Fruit fly (Drosophila melanogaster) whole organism, embryonic: ENCODE data around the gene Svil.
A peak's percentile ranks its signal among the peaks of the same experiment; 100 is the strongest.

Experiments used
- ATbp ChIP-seq: fragments of 200-800 bp; sonication (Bioruptor generic); optimal IDR thresholded peaks from 2 replicates; lab custom pipeline; 2017; ENCODE audit warnings: missing biosample characterization, mild to moderate bottlenecking, missing genetic modification characterization, missing genetic modification reagents
- Ada2b ChIP-seq: fragments of 200-800 bp; sonication (Bioruptor generic); IDR thresholded peaks from 2 replicates; pipeline ENCODE4 v1.3.6; 2022; ENCODE audit warnings: missing biosample characterization, missing genetic modification characterization
- CG10366 ChIP-seq: fragments of 200-800 bp; sonication (Bioruptor generic); IDR thresholded peaks from 2 replicates; pipeline ENCODE4 v1.3.6; 2022; ENCODE audit warnings: missing biosample characterization, missing genetic modification characterization
- CG10654 ChIP-seq: fragments of 200-800 bp; sonication (Bioruptor generic); optimal IDR thresholded peaks from 2 replicates; lab custom pipeline; 2016; ENCODE audit warnings: missing biosample characterization, missing genetic modification characterization
- CG12236 ChIP-seq: fragments of 200-800 bp; sonication (Bioruptor generic); optimal IDR thresholded peaks from 2 replicates; lab custom pipeline; 2016; ENCODE audit warnings: missing biosample characterization, missing genetic modification characterization
- CG13287 ChIP-seq: fragments of 200-800 bp; sonication (Bioruptor generic); IDR thresholded peaks from 2 replicates; pipeline ENCODE4 v1.3.6; 2022; ENCODE audit warnings: missing biosample characterization, missing genetic modification characterization; ENCODE audit not compliant: partially characterized antibody
- CG13296 ChIP-seq: fragments of 200-800 bp; sonication (Bioruptor generic); optimal IDR thresholded peaks from 3 replicates; lab custom pipeline; 2018; ENCODE audit warnings: missing biosample characterization, mild to moderate bottlenecking, missing genetic modification characterization
- CG14441 ChIP-seq: fragments of 200-800 bp; sonication (Bioruptor generic); IDR thresholded peaks from 2 replicates; pipeline ENCODE4 v1.3.6; 2022; ENCODE audit warnings: missing biosample characterization, missing genetic modification characterization
- CG14710 ChIP-seq: fragments of 200-800 bp; sonication (Bioruptor generic); optimal IDR thresholded peaks from 3 replicates; lab custom pipeline; 2019; ENCODE audit warnings: missing biosample characterization, mild to moderate bottlenecking, missing genetic modification characterization, moderate library complexity
- CG15073 ChIP-seq: fragments of 200-800 bp; sonication (Bioruptor generic); optimal IDR thresholded peaks from 2 replicates; lab custom pipeline; 2016; ENCODE audit warnings: missing biosample characterization, missing genetic modification characterization
- CG1602 ChIP-seq: fragments of 200-800 bp; sonication (Bioruptor generic); optimal IDR thresholded peaks from 3 replicates; lab custom pipeline; 2016; ENCODE audit warnings: missing biosample characterization, missing genetic modification characterization
- CG18764 ChIP-seq: fragments of 200-800 bp; sonication (Bioruptor generic); optimal IDR thresholded peaks from 3 replicates; lab custom pipeline; 2016; ENCODE audit warnings: missing biosample characterization, missing genetic modification characterization
- CG2116 ChIP-seq: fragments of 200-800 bp; sonication (Bioruptor generic); optimal IDR thresholded peaks from 3 replicates; lab custom pipeline; 2018; ENCODE audit warnings: missing biosample characterization, mild to moderate bottlenecking, missing genetic modification characterization
- CG2678 ChIP-seq: fragments of 200-800 bp; sonication (Bioruptor generic); optimal IDR thresholded peaks from 3 replicates; lab custom pipeline; 2019; ENCODE audit warnings: missing biosample characterization, mild to moderate bottlenecking, missing genetic modification characterization, moderate library complexity
- CG3163 ChIP-seq: fragments of 200-800 bp; sonication (Bioruptor generic); optimal IDR thresholded peaks from 3 replicates; lab custom pipeline; 2016; ENCODE audit warnings: missing biosample characterization, missing genetic modification characterization
- CG34422 ChIP-seq: fragments of 200-800 bp; sonication (Bioruptor generic); IDR thresholded peaks from 3 replicates; pipeline ENCODE4 v1.3.6; 2022; ENCODE audit warnings: missing biosample characterization, missing genetic modification characterization
- CG3838 ChIP-seq: fragments of 200-800 bp; sonication (Bioruptor generic); optimal IDR thresholded peaks from 3 replicates; lab custom pipeline; 2016; ENCODE audit warnings: missing biosample characterization, missing genetic modification characterization
- CG5953 ChIP-seq: fragments of 200-800 bp; sonication (Bioruptor generic); IDR thresholded peaks from 2 replicates; pipeline ENCODE4 v1.3.6; 2022; ENCODE audit warnings: missing biosample characterization, missing genetic modification characterization
- CG7786 ChIP-seq: fragments of 200-800 bp; sonication (Bioruptor generic); optimal IDR thresholded peaks from 2 replicates; lab custom pipeline; 2016; ENCODE audit warnings: missing biosample characterization, missing genetic modification characterization
- CG8290 ChIP-seq, 3 experiments: fragments of 200-800 bp; sonication (Bioruptor generic); optimal IDR thresholded peaks; 2 replicates each; lab custom pipeline; 2016 to 2019; ENCODE audit warnings: missing biosample characterization in 3 of 3, missing genetic modification characterization in 3 of 3, mild to moderate bottlenecking in 2 of 3, moderate library complexity in 1 of 3
- CG9609 ChIP-seq: fragments of 200-800 bp; sonication (Bioruptor generic); optimal IDR thresholded peaks from 3 replicates; lab custom pipeline; 2016; ENCODE audit warnings: missing biosample characterization, missing genetic modification characterization
- CG9727 ChIP-seq: fragments of 200-800 bp; sonication (Bioruptor generic); optimal IDR thresholded peaks from 3 replicates; lab custom pipeline; 2017; ENCODE audit warnings: missing biosample characterization, mild to moderate bottlenecking, missing genetic modification characterization
- D ChIP-seq, 2 experiments: fragments of 200-800 bp in 1 of 2; fragments of >200 bp in 1 of 2; sonication (Bioruptor generic) in 1 of 2; optimal IDR thresholded peaks; 2 replicates in 1 of 2; 3 replicates in 1 of 2; lab custom pipeline; 2017; ENCODE audit warnings: mild to moderate bottlenecking in 1 of 2, missing biosample characterization in 1 of 2, missing genetic modification characterization in 1 of 2, missing genetic modification reagents in 1 of 2
- Dip3 ChIP-seq: fragments of 200-800 bp; sonication (Bioruptor generic); optimal IDR thresholded peaks from 3 replicates; lab custom pipeline; 2016; ENCODE audit warnings: missing biosample characterization, missing genetic modification characterization
- GATAe ChIP-seq: fragments of 200-800 bp; sonication (Bioruptor generic); conservative IDR thresholded peaks from 2 replicates; pipeline ENCODE4 v1.3.6; 2022; ENCODE audit warnings: missing biosample characterization, missing genetic modification characterization
- Gug ChIP-seq: fragments of 200-800 bp; sonication (Bioruptor generic); IDR thresholded peaks from 4 replicates; pipeline ENCODE4 v1.3.6; 2022; ENCODE audit warnings: missing biosample characterization, missing genetic modification characterization
- Nf-YC ChIP-seq: fragments of 200-800 bp; optimal IDR thresholded peaks from 3 replicates; lab custom pipeline; 2019; ENCODE audit warnings: missing biosample characterization, mild to moderate bottlenecking, missing genetic modification characterization, moderate library complexity
- Poxn ChIP-seq: fragments of 200-800 bp; sonication (Bioruptor generic); IDR thresholded peaks from 2 replicates; pipeline ENCODE4 v1.3.6; 2022; ENCODE audit warnings: missing biosample characterization, missing genetic modification characterization
- Rfx ChIP-seq: fragments of 200-800 bp; sonication (Bioruptor generic); IDR thresholded peaks from 2 replicates; pipeline ENCODE4 v1.3.6; 2022; ENCODE audit warnings: missing biosample characterization, missing genetic modification characterization
- crc ChIP-seq: fragments of 200-800 bp; sonication (Bioruptor generic); optimal IDR thresholded peaks from 2 replicates; lab custom pipeline; 2016; ENCODE audit warnings: missing biosample characterization, missing genetic modification characterization
- dati ChIP-seq: fragments of 200-800 bp; sonication (Bioruptor generic); IDR thresholded peaks from 2 replicates; pipeline ENCODE4 v1.3.6; 2022; ENCODE audit warnings: missing biosample characterization, missing genetic modification characterization
- dmrt11E ChIP-seq: fragments of 200-800 bp; sonication (Bioruptor generic); optimal IDR thresholded peaks from 3 replicates; lab custom pipeline; 2018; ENCODE audit warnings: missing biosample characterization, mild to moderate bottlenecking, missing genetic modification characterization, moderate library complexity
- dpn ChIP-seq, 2 experiments: fragments of 200-800 bp; sonication (Bioruptor generic); optimal IDR thresholded peaks; 3 replicates each; lab custom pipeline; 2016; ENCODE audit warnings: missing biosample characterization in 2 of 2, missing genetic modification characterization in 2 of 2
- dysf ChIP-seq: fragments of 200-800 bp; sonication (Bioruptor generic); IDR thresholded peaks from 3 replicates; pipeline ENCODE4 v1.3.6; 2022; ENCODE audit warnings: missing biosample characterization, missing genetic modification characterization
- gem ChIP-seq: fragments of 200-800 bp; sonication (Bioruptor generic); optimal IDR thresholded peaks from 2 replicates; lab custom pipeline; 2019; ENCODE audit warnings: missing biosample characterization, mild to moderate bottlenecking, missing genetic modification characterization, moderate library complexity
- ham ChIP-seq: fragments of 200-800 bp; sonication (Bioruptor generic); IDR thresholded peaks from 2 replicates; pipeline ENCODE4 v1.3.6; 2022; ENCODE audit warnings: missing biosample characterization, missing genetic modification characterization
- ind ChIP-seq: fragments of 200-800 bp; sonication (Bioruptor generic); optimal IDR thresholded peaks from 3 replicates; lab custom pipeline; 2016; ENCODE audit warnings: missing biosample characterization, missing genetic modification characterization
- knrl ChIP-seq: fragments of 200-800 bp; sonication (Bioruptor generic); IDR thresholded peaks from 3 replicates; pipeline ENCODE4 v1.3.6; 2022; ENCODE audit warnings: missing biosample characterization, missing genetic modification characterization; ENCODE audit not compliant: partially characterized antibody
- lmd ChIP-seq: fragments of 200-800 bp; sonication (Bioruptor generic); IDR thresholded peaks from 2 replicates; pipeline ENCODE4 v1.3.6; 2022; ENCODE audit warnings: missing biosample characterization, missing genetic modification characterization
- lov ChIP-seq, 2 experiments: fragments of 200-800 bp in 1 of 2; fragments of >200 bp in 1 of 2; sonication (Bioruptor generic) in 1 of 2; IDR thresholded peaks in 1 of 2; optimal IDR thresholded peaks in 1 of 2; 2 replicates in 1 of 2; 3 replicates in 1 of 2; pipeline versions ENCODE4 v1.3.6 to Lab custom; 2017 to 2022; ENCODE audit warnings: missing biosample characterization in 1 of 2, missing genetic modification characterization in 1 of 2
- peb ChIP-seq: fragments of 200-800 bp; sonication (Bioruptor generic); IDR thresholded peaks from 2 replicates; pipeline ENCODE4 v1.3.6; 2022; ENCODE audit warnings: missing biosample characterization, missing genetic modification characterization
- pnt ChIP-seq: fragments of 200-800 bp; sonication (Bioruptor generic); optimal IDR thresholded peaks from 3 replicates; lab custom pipeline; 2016; ENCODE audit warnings: missing biosample characterization, missing genetic modification characterization
- prd ChIP-seq, 3 experiments: fragments of >200 bp in 2 of 3; fragments of 200-800 bp in 1 of 3; sonication (Bioruptor generic) in 1 of 3; optimal IDR thresholded peaks in 2 of 3; IDR thresholded peaks in 1 of 3; 2 replicates in 2 of 3; 3 replicates in 1 of 3; pipeline versions ENCODE4 v1.3.6 to Lab custom; 2017 to 2022; ENCODE audit warnings: missing biosample characterization in 1 of 3, missing genetic modification characterization in 1 of 3
- pum ChIP-seq: fragments of 200-800 bp; sonication (Bioruptor generic); optimal IDR thresholded peaks from 2 replicates; lab custom pipeline; 2016; ENCODE audit warnings: missing biosample characterization, missing genetic modification characterization
- salm ChIP-seq: fragments of 200-800 bp; sonication (Bioruptor generic); optimal IDR thresholded peaks from 2 replicates; lab custom pipeline; 2018; ENCODE audit warnings: missing biosample characterization, mild to moderate bottlenecking, missing genetic modification characterization
- sna ChIP-seq: fragments of 200-800 bp; sonication (Bioruptor generic); IDR thresholded peaks from 2 replicates; pipeline ENCODE4 v1.3.6; 2022; ENCODE audit warnings: missing biosample characterization, missing genetic modification characterization; ENCODE audit not compliant: partially characterized antibody
- sob ChIP-seq: fragments of 200-800 bp; sonication (Bioruptor generic); IDR thresholded peaks from 2 replicates; pipeline ENCODE4 v1.3.6; 2022; ENCODE audit warnings: missing biosample characterization, missing genetic modification characterization
- tio ChIP-seq: fragments of 200-800 bp; sonication (Bioruptor generic); optimal IDR thresholded peaks from 2 replicates; lab custom pipeline; 2017; ENCODE audit warnings: missing biosample characterization, missing genetic modification characterization, inconsistent platforms
- wor ChIP-seq: fragments of 200-800 bp; sonication (Bioruptor generic); IDR thresholded peaks from 2 replicates; pipeline ENCODE4 v1.3.6; 2022; ENCODE audit warnings: missing biosample characterization, missing genetic modification characterization
- zfh1 ChIP-seq: fragments of 200-800 bp; sonication (Bioruptor generic); IDR thresholded peaks from 3 replicates; pipeline ENCODE4 v1.3.6; 2022; ENCODE audit warnings: missing biosample characterization, missing genetic modification characterization

Svil gene

DNA sequence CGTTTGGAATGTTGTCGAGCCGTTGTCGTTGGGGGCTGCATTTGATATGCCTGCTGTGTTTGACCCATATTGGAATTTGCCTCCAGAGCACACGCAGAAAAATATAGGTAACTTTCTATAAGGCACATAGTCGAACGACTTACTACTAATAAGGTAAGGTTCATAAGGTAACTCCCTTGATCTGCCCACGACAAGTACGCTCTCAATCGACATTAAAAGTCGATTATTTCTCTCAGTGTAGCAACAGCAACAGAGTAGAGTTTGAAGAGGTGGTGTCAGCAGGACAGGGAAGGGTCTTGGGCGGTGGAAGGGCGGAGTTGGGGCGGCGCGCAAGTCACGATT is 156.2 kb downstream of the Svil start (continued):
- 0 out of 4 replicates have a peak, but pooled peaks have one; percentile 5 for TF ChIP-seq Gug
- TF ChIP-seq Rfx (GFP tag; lab: Robert Waterston, UW) = no peak
- TF ChIP-seq CG14441 (GFP tag; lab: Robert Waterston, UW) = no peak
- TF ChIP-seq CG5953 (GFP tag; lab: Robert Waterston, UW) = peak; percentile 12; the same call in 1 of the 2 replicates
- TF ChIP-seq dysf (GFP tag; lab: Robert Waterston, UW) = 0 out of 3 replicates have a peak, but pooled peaks have one; percentile 51
- TF ChIP-seq CG10654 = no peak
- no peak for TF ChIP-seq crc
- peak; percentile 39 for TF ChIP-seq ind
- no peak for TF ChIP-seq sob (GFP tag; lab: Robert Waterston, UW)
- TF ChIP-seq CG7786 (GFP tag; lab: Kevin White, UChicago) = peak; percentile 21
- TF ChIP-seq CG14710 (tag; lab: Kevin White, UChicago) = no peak
- TF ChIP-seq CG9609 (GFP tag; lab: Kevin White, UChicago) = no peak
- TF ChIP-seq CG18764 (GFP tag; lab: Kevin White, UChicago) = no peak
- TF ChIP-seq CG2678 (tag; lab: Kevin White, UChicago) = peak; percentile 16
- no peak for TF ChIP-seq lov (optimal IDR thresholded peaks at IDR 0.05; lab: Kevin White, UChicago)
- no peak for TF ChIP-seq lov (GFP tag; IDR thresholded peaks at IDR 0.05; lab: Robert Waterston, UW)
- peak; percentile 15 for TF ChIP-seq CG9727 (GFP tag; lab: Kevin White, UChicago)
- TF ChIP-seq tio (GFP tag; lab: Kevin White, UChicago) = no peak
- TF ChIP-seq CG15073 (GFP tag; lab: Kevin White, UChicago) = no peak
- peak; percentile 6 for TF ChIP-seq ATbp (GFP tag; lab: Kevin White, UChicago)
- TF ChIP-seq Nf-YC (tag; lab: Kevin White, UChicago) = no peak
- no peak for TF ChIP-seq dati
- no peak for TF ChIP-seq ham (GFP tag; lab: Robert Waterston, UW)
- no peak for TF ChIP-seq knrl (GFP tag; lab: Robert Waterston, UW)
- no peak for TF ChIP-seq CG3163
- no peak for TF ChIP-seq Dip3 (GFP tag; lab: Kevin White, UChicago)
- no peak for TF ChIP-seq pum (GFP tag; lab: Kevin White, UChicago)
- no peak for TF ChIP-seq Poxn (GFP tag; lab: Robert Waterston, UW)
- 0 out of 2 replicates have a peak, but pooled peaks have one; percentile 17 for TF ChIP-seq peb (GFP tag; lab: Robert Waterston, UW)
- TF ChIP-seq zfh1 (GFP tag; lab: Robert Waterston, UW) = no peak
- TF ChIP-seq dmrt11E (tag; lab: Kevin White, UChicago) = no peak
- TF ChIP-seq CG12236 (GFP tag; lab: Kevin White, UChicago) = no peak
- no peak for TF ChIP-seq GATAe (GFP tag; lab: Robert Waterston, UW)
- TF ChIP-seq CG3838 = no peak
- peak; percentile 42; the same call in 1 of the 3 replicates for TF ChIP-seq CG34422 (GFP tag; lab: Robert Waterston, UW)
- TF ChIP-seq lmd = 0 out of 2 replicates have a peak, but pooled peaks have one; percentile 20
- no peak for TF ChIP-seq sna (GFP tag; lab: Robert Waterston, UW)
- TF ChIP-seq wor (GFP tag; lab: Robert Waterston, UW) = no peak
- no peak for TF ChIP-seq CG13296 (GFP tag; lab: Kevin White, UChicago)
- TF ChIP-seq CG1602 (GFP tag; lab: Kevin White, UChicago) = no peak
- TF ChIP-seq CG2116 = no peak
- no peak for TF ChIP-seq CG8290 (GFP tag; optimal IDR thresholded peaks at IDR 0.05; lab: Kevin White, UChicago)
- peak in 1 of 2 experiments; percentile 21 for TF ChIP-seq CG8290 (tag; optimal IDR thresholded peaks at IDR 0.05; lab: Kevin White, UChicago)
- no peak for TF ChIP-seq prd (optimal IDR thresholded peaks at IDR 0.05; lab: Kevin White, UChicago)
- peak; percentile 46; the same call in 1 of the 3 replicates for TF ChIP-seq prd (GFP tag; IDR thresholded peaks at IDR 0.05; lab: Robert Waterston, UW)
- TF ChIP-seq CG10366 (GFP tag; lab: Robert Waterston, UW) = no peak
- TF ChIP-seq pnt (GFP tag; lab: Kevin White, UChicago) = peak; percentile 13
- peak; percentile 32 for TF ChIP-seq gem
- no peak for TF ChIP-seq CG13287 (GFP tag; lab: Robert Waterston, UW)
- TF ChIP-seq Ada2b (GFP tag; lab: Robert Waterston, UW) = no peak
- no peak for TF ChIP-seq D (optimal IDR thresholded peaks at IDR 0.05; lab: Kevin White, UChicago)
- TF ChIP-seq D (GFP tag; optimal IDR thresholded peaks at IDR 0.05; lab: Kevin White, UChicago) = peak; percentile 31
- TF ChIP-seq dpn (GFP tag; optimal IDR thresholded peaks at IDR 0.05; lab: Kevin White, UChicago) = peak in 1 of 2 experiments; percentile 3
- TF ChIP-seq salm (tag; lab: Kevin White, UChicago) = no peak
